Worm (Caenorhabditis elegans) whole organism, young adult: ENCODE measurements around the gene C50F4.16.

ENCODE experiments used
- B0019.2 ChIP-seq: fragments of 200-800 bp; sonication (Bioruptor generic); conservative IDR thresholded peaks from 2 replicates; pipeline ENCODE4 v1.3.6; 2022; ENCODE audit warnings: missing genetic modification reagents, missing genetic modification characterization, missing compliant biosample characterization
- D2030.7 ChIP-seq: fragments of 200-800 bp; sonication (Bioruptor generic); IDR thresholded peaks from 2 replicates; pipeline ENCODE4 v1.3.6; 2022; ENCODE audit warnings: missing genetic modification reagents, missing genetic modification characterization, missing compliant biosample characterization
- F10E7.11 ChIP-seq: sonication (generic microtip); optimal IDR thresholded peaks from 2 replicates; lab custom pipeline; 2017; ENCODE audit warnings: mild to moderate bottlenecking, missing genetic modification characterization, moderate library complexity, missing compliant biosample characterization
- F23B12.7 ChIP-seq: sonication (generic microtip); optimal IDR thresholded peaks from 2 replicates; lab custom pipeline; 2017; ENCODE audit warnings: missing genetic modification characterization, mild to moderate bottlenecking, missing compliant biosample characterization, antibody characterized with exemption, moderate library complexity; ENCODE audit not compliant: insufficient read depth
- F33H1.4 ChIP-seq: fragments of 200-800 bp; sonication (Bioruptor generic); IDR thresholded peaks from 2 replicates; pipeline ENCODE4 v1.3.6; 2022; ENCODE audit warnings: missing genetic modification reagents, missing genetic modification characterization, missing compliant biosample characterization
- Y53F4B.3 ChIP-seq: fragments of 200-800 bp; sonication (Bioruptor generic); IDR thresholded peaks from 2 replicates; pipeline ENCODE4 v1.3.6; 2022; ENCODE audit warnings: missing genetic modification reagents, missing genetic modification characterization, missing compliant biosample characterization
- Y53G8AR.9 ChIP-seq: fragments of 200-800 bp; sonication (Bioruptor generic); conservative IDR thresholded peaks from 2 replicates; pipeline ENCODE4 v1.3.6; 2022; ENCODE audit warnings: missing genetic modification reagents, missing genetic modification characterization, missing compliant biosample characterization
- Y79H2A.3 ChIP-seq: fragments of 200-800 bp; sonication (Bioruptor generic); conservative IDR thresholded peaks from 2 replicates; pipeline ENCODE4 v1.3.6; 2022; ENCODE audit warnings: missing genetic modification reagents, missing genetic modification characterization, missing compliant biosample characterization
- ama-1 ChIP-seq, 3 experiments: fragments of 150-350 bp in 1 of 3; sonication (generic microtip) in 2 of 3; optimal IDR thresholded peaks; 2 replicates each; lab custom pipeline; 2014 to 2018; ENCODE audit warnings: missing biosample characterization in 2 of 3, missing genetic modification characterization in 2 of 3, missing genetic modification reagents in 2 of 3
- attf-3 ChIP-seq: fragments of 200-800 bp; sonication (Bioruptor generic); conservative IDR thresholded peaks from 2 replicates; pipeline ENCODE4 v1.3.6; 2022; ENCODE audit warnings: missing genetic modification reagents, missing genetic modification characterization, missing compliant biosample characterization
- attf-5 ChIP-seq: fragments of 200-800 bp; sonication (Bioruptor generic); optimal IDR thresholded peaks from 2 replicates; lab custom pipeline; 2018; ENCODE audit warnings: mild to moderate bottlenecking, missing genetic modification characterization, missing compliant biosample characterization
- attf-6 ChIP-seq: fragments of 200-800 bp; sonication (Bioruptor generic); IDR thresholded peaks from 2 replicates; pipeline ENCODE4 v1.3.6; 2022; ENCODE audit warnings: missing genetic modification reagents, missing genetic modification characterization, missing compliant biosample characterization
- bed-1 ChIP-seq: fragments of 200-800 bp; sonication (Bioruptor generic); IDR thresholded peaks from 2 replicates; pipeline ENCODE4 v1.3.6; 2022; ENCODE audit warnings: missing genetic modification reagents, missing genetic modification characterization, missing compliant biosample characterization
- cebp-1 ChIP-seq, 2 experiments: fragments of 200-800 bp in 1 of 2; sonication (Bioruptor generic) in 1 of 2; sonication (generic microtip) in 1 of 2; IDR thresholded peaks in 1 of 2; optimal IDR thresholded peaks in 1 of 2; 2 replicates each; pipeline versions ENCODE4 v1.3.6 to Lab custom; 2017 to 2022; ENCODE audit warnings: missing compliant biosample characterization in 2 of 2, missing genetic modification characterization in 2 of 2, mild to moderate bottlenecking in 1 of 2, missing genetic modification reagents in 1 of 2, moderate library complexity in 1 of 2
- cebp-2 ChIP-seq: fragments of 200-800 bp; sonication (Bioruptor generic); IDR thresholded peaks from 2 replicates; pipeline ENCODE4 v1.3.6; 2022; ENCODE audit warnings: missing genetic modification characterization, missing compliant biosample characterization
- ceh-100 ChIP-seq: fragments of 200-800 bp; sonication (Bioruptor generic); IDR thresholded peaks from 2 replicates; pipeline ENCODE4 v1.3.6; 2022; ENCODE audit warnings: missing genetic modification reagents, missing genetic modification characterization, missing compliant biosample characterization
- dox-1 ChIP-seq: fragments of 200-800 bp; sonication (Bioruptor generic); IDR thresholded peaks from 2 replicates; pipeline ENCODE4 v1.3.6; 2022; ENCODE audit warnings: missing genetic modification reagents, missing genetic modification characterization, missing compliant biosample characterization
- dpl-1 ChIP-seq: fragments of 150-350 bp; optimal IDR thresholded peaks from 2 replicates; lab custom pipeline; 2014; ENCODE audit warnings: missing biosample characterization, missing genetic modification reagents, missing genetic modification characterization
- egl-18 ChIP-seq: fragments of 200-800 bp; sonication (Bioruptor generic); IDR thresholded peaks from 2 replicates; pipeline ENCODE4 v1.3.6; 2022; ENCODE audit warnings: missing genetic modification reagents, missing genetic modification characterization, missing compliant biosample characterization
- ekl-4 ChIP-seq: fragments of 200-800 bp; sonication (Bioruptor generic); IDR thresholded peaks from 2 replicates; pipeline ENCODE4 v1.3.6; 2022; ENCODE audit warnings: missing genetic modification reagents, missing genetic modification characterization, missing compliant biosample characterization
- him-1 ChIP-seq: sonication (generic microtip); optimal IDR thresholded peaks from 2 replicates; lab custom pipeline; 2016; ENCODE audit warnings: missing genotype, missing genetic modification reagents, missing genetic modification characterization, missing compliant biosample characterization
- hlh-26 ChIP-seq: fragments of 200-800 bp; sonication (Bioruptor generic); conservative IDR thresholded peaks from 2 replicates; pipeline ENCODE4 v1.3.6; 2022; ENCODE audit warnings: missing genetic modification reagents, missing genetic modification characterization, missing compliant biosample characterization
- hmg-20 ChIP-seq: fragments of 200-800 bp; sonication (Bioruptor generic); IDR thresholded peaks from 2 replicates; pipeline ENCODE4 v1.3.6; 2022; ENCODE audit warnings: missing genetic modification reagents, missing genetic modification characterization, missing compliant biosample characterization
- let-607 ChIP-seq, 2 experiments: fragments of 200-800 bp in 1 of 2; sonication (Bioruptor generic) in 1 of 2; sonication (generic microtip) in 1 of 2; optimal IDR thresholded peaks; 2 replicates each; lab custom pipeline; 2016 to 2018; ENCODE audit warnings: mild to moderate bottlenecking in 2 of 2, missing compliant biosample characterization in 2 of 2, missing genetic modification characterization in 2 of 2, moderate library complexity in 2 of 2, missing genotype in 1 of 2
- lin-35 ChIP-seq, 3 experiments: fragments of 150-350 bp in 2 of 3; sonication (generic microtip) in 1 of 3; optimal IDR thresholded peaks; 2 replicates each; lab custom pipeline; 2014 to 2018; ENCODE audit warnings: missing biosample characterization in 3 of 3, missing genetic modification characterization in 3 of 3, missing genetic modification reagents in 3 of 3
- lir-1 ChIP-seq: fragments of 200-800 bp; sonication (Bioruptor generic); conservative IDR thresholded peaks from 2 replicates; pipeline ENCODE4 v1.3.6; 2022; ENCODE audit warnings: missing genetic modification reagents, missing genetic modification characterization, missing compliant biosample characterization
- madf-10 ChIP-seq: sonication (generic microtip); optimal IDR thresholded peaks from 2 replicates; lab custom pipeline; 2016; ENCODE audit warnings: mild to moderate bottlenecking, missing genetic modification characterization, missing compliant biosample characterization
- madf-3 ChIP-seq: fragments of 200-800 bp; sonication (Bioruptor generic); IDR thresholded peaks from 2 replicates; pipeline ENCODE4 v1.3.6; 2022; ENCODE audit warnings: missing genetic modification reagents, missing genetic modification characterization, missing compliant biosample characterization
- madf-6 ChIP-seq: fragments of 200-800 bp; sonication (Bioruptor generic); IDR thresholded peaks from 2 replicates; pipeline ENCODE4 v1.3.6; 2022; ENCODE audit warnings: missing genetic modification reagents, missing genetic modification characterization, missing compliant biosample characterization
- mcd-1 ChIP-seq: fragments of 200-800 bp; sonication (Bioruptor generic); IDR thresholded peaks from 2 replicates; pipeline ENCODE4 v1.3.6; 2022; ENCODE audit warnings: missing genetic modification reagents, missing genetic modification characterization, missing compliant biosample characterization
- mel-28 ChIP-seq: sonication (generic microtip); optimal IDR thresholded peaks from 2 replicates; lab custom pipeline; 2016; ENCODE audit warnings: borderline replicate concordance, mild to moderate bottlenecking, missing genetic modification characterization, missing compliant biosample characterization
- mxl-1 ChIP-seq: sonication (generic microtip); optimal IDR thresholded peaks from 2 replicates; lab custom pipeline; 2016; ENCODE audit warnings: missing genetic modification characterization, missing compliant biosample characterization
- nhr-179 ChIP-seq: sonication (generic microtip); optimal IDR thresholded peaks from 2 replicates; lab custom pipeline; 2016; ENCODE audit warnings: mild to moderate bottlenecking, missing genetic modification characterization, missing compliant biosample characterization
- nhr-80 ChIP-seq: sonication (generic microtip); optimal IDR thresholded peaks from 2 replicates; lab custom pipeline; 2016; ENCODE audit warnings: missing genetic modification characterization, missing compliant biosample characterization
- pbrm-1 ChIP-seq: fragments of 200-800 bp; sonication (Bioruptor generic); IDR thresholded peaks from 2 replicates; pipeline ENCODE4 v1.3.6; 2022; ENCODE audit warnings: missing genetic modification reagents, missing genetic modification characterization, missing compliant biosample characterization
- rec-8 ChIP-seq, 2 experiments: sonication (generic microtip); optimal IDR thresholded peaks; 2 replicates each; lab custom pipeline; 2016; ENCODE audit warnings: mild to moderate bottlenecking in 2 of 2, missing genetic modification characterization in 2 of 2, missing genetic modification reagents in 2 of 2, missing genotype in 2 of 2, missing biosample characterization in 1 of 2, missing compliant biosample characterization in 1 of 2, moderate library complexity in 1 of 2
- repo-1 ChIP-seq: sonication (generic microtip); optimal IDR thresholded peaks from 2 replicates; lab custom pipeline; 2017; ENCODE audit warnings: mild to moderate bottlenecking, missing genetic modification characterization, missing compliant biosample characterization
- ztf-6 ChIP-seq: fragments of 200-800 bp; sonication (Bioruptor generic); IDR thresholded peaks from 2 replicates; pipeline ENCODE4 v1.3.6; 2022; ENCODE audit warnings: missing genetic modification reagents, missing genetic modification characterization, missing compliant biosample characterization

The C50F4.16 gene

ce11 chrV:9544176-9544632 lies 2.8 kb upstream of the C50F4.16 start, which contains the start of gene mdf-1 (continued):
- no peak for TF ChIP-seq mel-28
- peak; percentile 24 for TF ChIP-seq F23B12.7 (tag; lab: Kevin White, UChicago)
- no peak for TF ChIP-seq F10E7.11 (tag; lab: Kevin White, UChicago)
- no peak for TF ChIP-seq him-1 (tag; lab: Kevin White, UChicago)
- TF ChIP-seq madf-3, result peak; percentile 69; the same call in 1 of the 2 replicates
- TF ChIP-seq dox-1 (GFP tag; lab: Robert Waterston, UW), result peak; percentile 49; the same call in 1 of the 2 replicates
- no peak for TF ChIP-seq rec-8 (tag; optimal IDR thresholded peaks at IDR 0.05; lab: Kevin White, UChicago)
- TF ChIP-seq Y53G8AR.9, result no peak
- peak; percentile 45 for TF ChIP-seq attf-5 (GFP tag; lab: Kevin White, UChicago)
- peak; percentile 26 for TF ChIP-seq madf-10 (tag; lab: Kevin White, UChicago)
- TF ChIP-seq ama-1 (optimal IDR thresholded peaks at IDR 0.05; lab: Kevin White, UChicago), result peak; percentile 20
- TF ChIP-seq ama-1 (GFP tag; optimal IDR thresholded peaks at IDR 0.05; lab: Kevin White, UChicago), result no peak
- TF ChIP-seq mcd-1, result peak; percentile 48
- TF ChIP-seq nhr-80 (tag; lab: Kevin White, UChicago), result peak; percentile 56
- no peak for TF ChIP-seq pbrm-1 (GFP tag; lab: Robert Waterston, UW)
- TF ChIP-seq D2030.7 (GFP tag; lab: Robert Waterston, UW), result peak; percentile 17; the same call in 1 of the 2 replicates
- TF ChIP-seq egl-18 (GFP tag; lab: Robert Waterston, UW), result no peak
- TF ChIP-seq nhr-179, result no peak
- TF ChIP-seq ztf-6 (GFP tag; lab: Robert Waterston, UW), result no peak
- TF ChIP-seq lir-1 (GFP tag; lab: Robert Waterston, UW), result no peak
- peak; percentile 57 for TF ChIP-seq repo-1

ce11 chrV:9539638-9540037 lies 1.8 kb downstream of the C50F4.16 start, which contains the start of gene C50F4.12:
Gene C50F4.12, minus strand, starts transcription at chrV:9539738.
- no peak for TF ChIP-seq lin-35 (GFP tag; optimal IDR thresholded peaks at IDR 0.05; lab: Kevin White, UChicago)
- no peak for TF ChIP-seq Y79H2A.3 (GFP tag; lab: Robert Waterston, UW)
- no peak for TF ChIP-seq cebp-1 (GFP tag; IDR thresholded peaks at IDR 0.05; lab: Robert Waterston, UW)
- no peak for TF ChIP-seq cebp-1 (tag; optimal IDR thresholded peaks at IDR 0.05; lab: Kevin White, UChicago)
- no peak for TF ChIP-seq F33H1.4 (GFP tag; lab: Robert Waterston, UW)
- TF ChIP-seq cebp-2, result no peak
- no peak for TF ChIP-seq attf-3
- no peak for TF ChIP-seq mxl-1 (tag; lab: Kevin White, UChicago)
- TF ChIP-seq bed-1 (GFP tag; lab: Robert Waterston, UW), result no peak
- TF ChIP-seq ekl-4, result no peak
- no peak for TF ChIP-seq B0019.2
- TF ChIP-seq hmg-20, result no peak
- no peak for TF ChIP-seq madf-6 (GFP tag; lab: Robert Waterston, UW)
- no peak for TF ChIP-seq Y53F4B.3 (GFP tag; lab: Robert Waterston, UW)
- no peak for TF ChIP-seq attf-6 (GFP tag; lab: Robert Waterston, UW)
- TF ChIP-seq madf-10 (tag; lab: Kevin White, UChicago), result no peak
- no peak for TF ChIP-seq dpl-1
- TF ChIP-seq let-607 (tag; optimal IDR thresholded peaks at IDR 0.05; lab: Kevin White, UChicago), result no peak
- TF ChIP-seq hlh-26 (GFP tag; lab: Robert Waterston, UW), result no peak
- no peak for TF ChIP-seq ceh-100 (GFP tag; lab: Robert Waterston, UW)
- no peak for TF ChIP-seq attf-5 (GFP tag; lab: Kevin White, UChicago)
